Worm (Caenorhabditis elegans) whole organism, young adult: Measurements from ENCODE around the gene nipi-3.

Experiments used
- F49E8.2 ChIP-seq: sonication (generic microtip); optimal IDR thresholded peaks from 3 replicates; lab custom pipeline; 2017; ENCODE audit warnings: missing genetic modification characterization, mild to moderate bottlenecking, missing compliant biosample characterization, antibody characterized with exemption, moderate library complexity; ENCODE audit not compliant: insufficient read depth
- ceh-79 ChIP-seq: sonication (generic microtip); optimal IDR thresholded peaks from 2 replicates; lab custom pipeline; 2017; ENCODE audit warnings: mild to moderate bottlenecking, missing genetic modification characterization, missing compliant biosample characterization
- nfya-2 ChIP-seq: fragments of 200-800 bp; sonication (Bioruptor generic); IDR thresholded peaks from 2 replicates; pipeline ENCODE4 v1.3.6; 2022; ENCODE audit warnings: missing genetic modification reagents, missing genetic modification characterization, missing compliant biosample characterization

- TF ChIP-seq nfya-2, result no peak
- TF ChIP-seq ceh-79, result no peak
- TF ChIP-seq F49E8.2, result no peak
Observed at ce11 chrX:15608593-15608992, 824 bp downstream of the nipi-3 start.
